Worm (Caenorhabditis elegans): ENCODE results near the gene C25H3.10.

Gene C25H3.10

DNA sequence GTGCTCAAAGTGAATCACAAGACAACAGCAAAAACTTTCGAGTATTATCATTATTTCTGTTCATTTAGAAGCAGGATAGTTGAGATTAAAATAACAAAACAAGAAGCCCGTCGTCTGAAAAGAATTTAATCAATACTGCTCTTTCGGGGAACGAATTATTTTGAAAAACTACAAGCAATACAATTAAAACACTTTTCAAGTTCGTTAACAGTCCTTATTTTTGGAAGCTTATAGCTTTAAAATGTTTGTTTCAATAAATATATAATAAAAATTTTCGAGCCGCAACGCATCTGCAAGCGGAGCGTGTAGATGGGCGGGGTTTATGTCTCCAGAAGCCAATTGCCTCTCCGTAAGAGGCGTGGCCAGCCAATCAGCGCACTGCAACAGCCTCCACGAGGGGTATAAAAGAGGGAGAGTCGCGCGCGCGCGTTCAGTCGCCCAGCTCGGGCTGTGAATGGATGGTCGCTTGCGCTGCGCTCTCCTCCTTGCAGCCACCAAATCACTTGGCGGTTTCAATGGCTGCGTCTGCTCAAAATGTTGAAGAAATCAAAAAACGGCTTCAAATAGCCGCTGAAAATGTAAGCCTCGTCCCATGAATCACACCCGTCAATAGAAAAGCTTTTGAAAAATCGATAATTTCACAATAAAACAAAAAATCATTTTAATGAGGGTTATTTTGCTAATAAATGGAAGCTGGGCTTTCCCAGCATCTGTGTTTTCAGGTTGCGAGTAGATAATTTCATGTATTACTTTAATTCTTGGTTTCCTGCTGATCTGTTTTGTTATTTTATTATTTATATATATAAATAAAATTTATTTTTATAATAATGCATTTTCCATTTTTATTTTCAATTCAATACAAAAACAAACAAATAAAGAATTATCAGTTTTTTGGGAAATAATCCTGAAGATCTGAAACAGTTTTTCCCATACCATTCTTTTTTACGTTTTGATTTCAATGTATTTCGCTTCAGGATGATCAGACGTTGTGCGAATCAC is 37.7 kb downstream of the C25H3.10 start, which contains the start of the genes ift-43 and mdt-26 (continued):
- peak; percentile 82 for TF ChIP-seq sup-37 (GFP tag; optimal IDR thresholded peaks at IDR 0.05)
- TF ChIP-seq nhr-71 (tag; optimal IDR thresholded peaks at IDR 0.05), result peak; percentile 93
- TF ChIP-seq hlh-17 (GFP tag; optimal IDR thresholded peaks at IDR 0.05; ENCODE audit: borderline replicate concordance), result peak; percentile 54
- peak; percentile 15 for TF ChIP-seq ceh-63 (GFP tag; optimal IDR thresholded peaks at IDR 0.05)
- TF ChIP-seq nhr-84 (tag; optimal IDR thresholded peaks at IDR 0.05), result no peak
- peak; percentile 88 for TF ChIP-seq unc-86 (tag; optimal IDR thresholded peaks at IDR 0.05)
- no peak for TF ChIP-seq pqm-1 (tag; optimal IDR thresholded peaks at IDR 0.05)

DNA sequence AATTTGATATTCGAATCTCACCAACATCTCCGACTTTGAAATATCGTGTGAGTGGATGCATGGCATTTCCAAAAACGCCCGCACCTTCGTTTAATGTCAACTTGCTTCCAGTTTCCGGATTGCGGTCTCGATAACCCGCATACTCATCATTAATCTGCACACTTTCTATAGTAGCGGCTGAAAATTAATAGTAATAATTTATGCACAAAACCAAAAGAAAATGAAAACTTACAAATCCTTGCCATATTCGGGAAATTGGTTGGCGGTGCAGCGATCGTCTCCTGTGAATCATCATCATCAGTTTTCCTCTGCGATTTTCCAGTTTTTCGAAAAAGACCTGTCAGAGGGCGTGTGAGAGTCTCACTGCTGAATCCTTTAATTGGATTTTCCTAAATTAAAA is 38.6 kb downstream of the C25H3.10 start:
- TF ChIP-seq egl-13 (tag; optimal IDR thresholded peaks at IDR 0.05) (no peak), mab-9 (GFP tag; IDR thresholded peaks at IDR 0.05) (peak; percentile 27; the same call in 1 of the 2 replicates)

DNA sequence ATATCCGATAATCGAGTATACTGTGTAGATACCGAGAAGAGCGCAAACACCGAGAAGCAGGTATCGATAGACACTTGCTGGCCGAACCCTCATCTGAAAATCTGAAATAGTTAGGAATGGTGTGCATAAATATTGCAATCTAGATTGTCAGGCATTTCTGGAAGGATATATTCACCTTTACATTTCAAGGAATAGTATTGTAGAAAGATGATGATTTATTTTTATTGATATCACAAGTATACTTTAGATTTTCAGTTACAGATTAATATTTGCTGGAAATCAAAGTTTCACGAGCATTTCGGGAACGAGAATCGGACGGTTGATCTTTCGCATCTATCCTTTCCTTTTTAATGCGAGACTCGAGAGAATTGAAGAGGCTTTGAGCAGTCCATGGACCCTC is 39.1 kb downstream of the C25H3.10 start, which contains the start of gene fut-3:
Gene fut-3 (minus strand): TSS at position 101 of the 400 bp plus-strand sequence.
- TF ChIP-seq efl-1 (optimal IDR thresholded peaks at IDR 0.05) (no peak), efl-1 (GFP tag; optimal IDR thresholded peaks at IDR 0.05 in 1 of 2) (peak in 1 of 2 experiments; percentile 39), pax-3 (tag; optimal IDR thresholded peaks at IDR 0.05) (no peak)

DNA sequence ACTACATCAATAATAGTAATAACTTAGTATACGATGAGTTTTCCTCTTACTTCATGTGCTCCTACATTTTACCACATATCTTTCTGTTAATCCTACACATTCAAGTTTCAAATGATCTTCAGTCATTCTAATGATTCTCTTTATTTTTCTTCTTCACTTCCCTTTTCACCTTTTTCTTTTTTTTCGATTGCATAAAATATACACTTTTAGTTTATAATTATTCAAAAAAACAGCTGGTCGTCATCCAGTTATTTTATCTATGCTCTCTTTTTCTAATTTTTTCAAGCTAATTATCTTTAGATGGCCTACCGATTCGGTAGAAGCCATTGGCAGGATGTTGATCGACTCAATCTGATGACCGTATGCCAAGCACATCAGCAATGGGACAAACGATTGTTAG is 44.6 kb downstream of the C25H3.10 start, which contains the start of gene F59E12.1:
Gene F59E12.1 (plus strand): TSS at position 301 of the 400 bp plus-strand sequence.
- TF ChIP-seq mab-9 (GFP tag; IDR thresholded peaks at IDR 0.05) (no peak), nhr-90 (tag; optimal IDR thresholded peaks at IDR 0.05; ENCODE audit: poor library complexity) (no peak), fkh-10 (GFP tag; optimal IDR thresholded peaks at IDR 0.05) (no peak), aha-1 (tag; optimal IDR thresholded peaks at IDR 0.05) (no peak), lin-35 (GFP tag; optimal IDR thresholded peaks at IDR 0.05) (no peak), unc-30 (tag; optimal IDR thresholded peaks at IDR 0.05) (no peak), sptf-1 (tag; optimal IDR thresholded peaks at IDR 0.05) (no peak), nhr-85 (tag) (no peak), C04F5.9 (tag; optimal IDR thresholded peaks at IDR 0.05) (no peak), nhr-28 (tag; optimal IDR thresholded peaks at IDR 0.05) (no peak), C34B4.2 (tag; optimal IDR thresholded peaks at IDR 0.05) (no peak), dpl-1 (GFP tag; optimal IDR thresholded peaks at IDR 0.05) (no peak), ces-1 (GFP tag; optimal IDR thresholded peaks at IDR 0.05) (no peak)

DNA sequence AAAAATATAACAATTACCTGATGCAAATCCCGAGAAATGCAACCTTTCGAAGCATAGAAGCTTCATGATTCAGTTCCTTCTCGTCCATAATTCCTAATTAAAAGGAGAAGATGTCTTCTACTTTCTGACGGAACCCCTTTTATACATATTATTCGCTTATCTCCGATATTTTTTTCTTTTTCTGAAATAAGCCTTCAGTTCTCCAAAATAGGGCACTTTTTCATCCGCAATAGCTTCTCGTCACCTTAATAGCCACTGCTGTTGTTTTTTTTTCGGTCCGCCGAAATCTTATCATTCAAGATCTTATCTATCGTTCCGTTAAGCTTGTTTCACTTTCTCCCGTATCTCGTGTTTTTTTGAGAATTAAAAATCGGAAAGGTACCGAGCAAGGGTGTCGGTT is 46.4 kb downstream of the C25H3.10 start, which contains the start of gene bli-2:
Gene bli-2 (minus strand): TSS at position 101 of the 400 bp plus-strand sequence.
- no peak for TF ChIP-seq elt-3 (tag; optimal IDR thresholded peaks at IDR 0.05)
- TF ChIP-seq tlp-1 (tag; optimal IDR thresholded peaks at IDR 0.05), result no peak
- TF ChIP-seq egl-27 (tag; optimal IDR thresholded peaks at IDR 0.05), result no peak
- TF ChIP-seq ceh-82 (tag; optimal IDR thresholded peaks at IDR 0.05), result no peak
- no peak for TF ChIP-seq isw-1 (GFP tag; IDR thresholded peaks at IDR 0.05)
- TF ChIP-seq lin-13 (GFP tag; optimal IDR thresholded peaks at IDR 0.05), result no peak
- TF ChIP-seq snpc-4 (tag; optimal IDR thresholded peaks at IDR 0.05), result no peak
- TF ChIP-seq nhr-28 (tag; optimal IDR thresholded peaks at IDR 0.05), result no peak

DNA sequence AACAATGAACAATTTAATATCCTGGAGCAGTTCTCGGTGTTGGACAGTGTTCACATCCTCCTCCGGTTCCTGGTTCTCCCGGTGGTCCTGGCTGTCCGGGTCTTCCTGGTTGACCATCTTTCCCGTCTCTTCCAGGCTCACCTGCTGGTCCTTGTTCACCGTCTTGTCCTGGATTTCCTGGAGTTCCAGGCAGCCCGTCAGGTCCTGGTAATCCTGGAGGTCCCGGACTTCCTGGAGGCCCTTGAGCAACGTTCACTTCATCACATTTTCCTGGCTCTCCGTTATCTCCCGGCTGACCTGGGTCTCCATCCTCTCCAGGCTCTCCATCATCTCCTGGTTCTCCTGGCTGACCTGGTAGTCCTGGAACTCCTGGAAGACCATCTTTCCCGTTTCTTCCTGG is 47.3 kb downstream of the C25H3.10 start:
- no peak for TF ChIP-seq unc-62 (GFP tag; optimal IDR thresholded peaks at IDR 0.05)
- no peak for TF ChIP-seq efl-1 (optimal IDR thresholded peaks at IDR 0.05)
- peak in 1 of 2 experiments; percentile 35 for TF ChIP-seq efl-1 (GFP tag; optimal IDR thresholded peaks at IDR 0.05 in 1 of 2)
- TF ChIP-seq pqm-1 (tag; optimal IDR thresholded peaks at IDR 0.05), result no peak
- no peak for TF ChIP-seq dpl-1 (GFP tag; optimal IDR thresholded peaks at IDR 0.05)
- TF ChIP-seq hlh-4 (tag; optimal IDR thresholded peaks at IDR 0.05), result no peak

All from whole organism, L1 larva.